Worm (Caenorhabditis elegans) whole organism, mixed stage, embryonic: ENCODE data around the gene ZK353.9.

Source experiments
- elt-3 ChIP-seq: fragments of 150-350 bp; optimal IDR thresholded peaks from 2 replicates; lab custom pipeline; 2014; ENCODE audit warnings: missing biosample characterization, missing genetic modification characterization
- lin-13 ChIP-seq: fragments of 150-350 bp; optimal IDR thresholded peaks from 2 replicates; lab custom pipeline; 2014; ENCODE audit warnings: missing biosample characterization, missing genetic modification characterization
- nhr-76 ChIP-seq: sonication (generic microtip); optimal IDR thresholded peaks from 2 replicates; lab custom pipeline; 2017; ENCODE audit warnings: missing biosample characterization, missing genetic modification characterization
- unc-120 ChIP-seq: sonication (generic microtip); optimal IDR thresholded peaks from 2 replicates; lab custom pipeline; 2017; ENCODE audit warnings: missing genetic modification characterization, missing compliant biosample characterization; ENCODE audit not compliant: poor library complexity, severe bottlenecking
- zip-8 ChIP-seq: fragments of 150-350 bp; optimal IDR thresholded peaks from 2 replicates; lab custom pipeline; 2014; ENCODE audit warnings: missing biosample characterization, missing genetic modification characterization

DNA sequence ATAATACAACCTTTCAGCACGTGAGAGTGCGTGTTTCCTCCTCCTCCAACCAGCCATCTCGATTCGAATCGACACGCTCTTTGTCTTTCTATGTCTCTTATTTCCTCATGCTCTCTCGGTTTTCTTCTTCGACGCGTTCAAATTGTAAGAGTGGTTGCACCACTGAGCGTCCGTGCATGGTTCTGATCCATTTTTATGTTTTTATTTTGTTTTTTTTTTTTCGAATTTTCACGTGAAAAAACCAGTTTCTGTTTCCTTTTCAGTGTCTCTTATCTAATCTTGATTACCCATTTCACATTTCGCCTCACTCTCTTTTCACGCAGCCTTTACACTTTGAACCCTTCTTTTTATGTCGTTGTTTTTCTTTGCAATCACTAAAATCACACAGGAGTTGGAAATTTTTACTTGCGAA is 38.4 kb upstream of the ZK353.9 start:
- no peak for TF ChIP-seq unc-120
- no peak for TF ChIP-seq zip-8
- no peak for TF ChIP-seq nhr-76 (tag; lab: Kevin White, UChicago)
- TF ChIP-seq lin-13: no peak
- TF ChIP-seq elt-3 (tag; lab: Kevin White, UChicago): no peak
